Worm (Caenorhabditis elegans): ENCODE measurements around the gene ubxn-5.
A peak's percentile ranks its signal among the peaks of the same experiment; 100 is the strongest.

DNA sequence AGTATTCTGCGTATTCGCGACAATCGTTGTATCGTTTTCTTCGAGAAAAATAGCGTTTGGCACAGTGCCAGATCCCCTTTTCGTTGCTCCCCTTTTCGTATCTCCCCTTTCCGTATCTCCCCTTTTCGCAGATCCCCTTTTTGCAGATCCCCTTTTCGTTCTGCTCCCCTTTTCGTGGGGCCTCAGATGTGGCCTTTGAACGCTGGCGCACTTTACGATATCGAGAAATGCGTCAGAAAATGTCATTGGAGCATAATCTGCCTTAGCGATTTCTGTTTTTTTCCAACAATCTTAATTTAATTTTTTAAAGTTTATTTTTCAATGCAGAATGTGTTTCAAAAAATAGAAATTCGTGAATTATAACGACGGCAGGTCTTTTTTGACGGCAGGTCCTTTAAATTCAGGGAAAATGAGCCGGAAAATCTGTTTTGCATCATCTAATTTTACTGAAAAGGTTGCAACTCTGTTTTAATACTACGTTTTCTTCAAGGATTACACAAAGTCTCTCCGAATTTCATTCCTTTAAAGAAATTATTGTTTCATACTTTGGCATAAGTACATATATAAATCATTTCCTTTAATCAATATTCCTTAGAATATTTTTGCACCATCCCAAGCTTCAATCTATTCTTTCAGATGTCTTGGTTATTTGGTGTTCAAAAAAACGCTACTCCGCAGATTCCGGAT lies 14.2 kb upstream of the ubxn-5 start, which contains the start of gene atad-3:
- peak; percentile 93 for TF ChIP-seq nhr-47 (tag; optimal IDR thresholded peaks at IDR 0.05)
- TF ChIP-seq pqm-1 (tag; optimal IDR thresholded peaks at IDR 0.05), result no peak
- no peak for TF ChIP-seq hlh-4 (tag; optimal IDR thresholded peaks at IDR 0.05)
- TF ChIP-seq aly-2 (tag; optimal IDR thresholded peaks at IDR 0.05), result peak; percentile 76
- TF ChIP-seq vab-15 (tag; optimal IDR thresholded peaks at IDR 0.05), result peak; percentile 77

All from whole organism, L1 larva.